Worm (Caenorhabditis elegans) whole organism, L4 larva: ENCODE results near the gene F52E1.3.

Experiments
- D1046.2 ChIP-seq: fragments of 200-800 bp; sonication (Bioruptor generic); IDR thresholded peaks from 2 replicates; pipeline ENCODE4 v1.3.6; 2022; ENCODE audit warnings: missing genetic modification characterization, missing compliant biosample characterization
- Y48G9A.11 ChIP-seq: fragments of 200-800 bp; sonication (Bioruptor generic); IDR thresholded peaks from 2 replicates; pipeline ENCODE4 v1.3.6; 2022; ENCODE audit warnings: missing genetic modification reagents, missing genetic modification characterization, missing compliant biosample characterization
- aly-2 ChIP-seq: sonication (generic microtip); optimal IDR thresholded peaks from 2 replicates; lab custom pipeline; 2018; ENCODE audit warnings: missing biosample characterization, missing genetic modification characterization
- ama-1 ChIP-seq: fragments of 150-350 bp; optimal IDR thresholded peaks from 2 replicates; lab custom pipeline; 2014; ENCODE audit warnings: inconsistent platforms, mixed read lengths
- egl-27 ChIP-seq: sonication (generic microtip); optimal IDR thresholded peaks from 3 replicates; lab custom pipeline; 2017; ENCODE audit warnings: missing biosample characterization, missing genetic modification reagents, missing genetic modification characterization
- fkh-10 ChIP-seq: fragments of 150-350 bp; optimal IDR thresholded peaks from 2 replicates; lab custom pipeline; 2014; ENCODE audit warnings: missing biosample characterization, missing genetic modification reagents, missing genetic modification characterization
- fos-1 ChIP-seq: fragments of 150-350 bp; optimal IDR thresholded peaks from 2 replicates; lab custom pipeline; 2014; ENCODE audit warnings: missing biosample characterization, missing genetic modification characterization
- lin-13 ChIP-seq: fragments of 150-350 bp; optimal IDR thresholded peaks from 2 replicates; lab custom pipeline; 2014; ENCODE audit warnings: missing biosample characterization, missing genetic modification reagents, missing genetic modification characterization
- nhr-10 ChIP-seq: fragments of 150-350 bp; optimal IDR thresholded peaks from 2 replicates; lab custom pipeline; 2014; ENCODE audit warnings: missing biosample characterization, missing genetic modification characterization
- nhr-48 ChIP-seq: sonication (generic microtip); optimal IDR thresholded peaks from 2 replicates; lab custom pipeline; 2016; ENCODE audit warnings: mild to moderate bottlenecking, missing genetic modification characterization, missing compliant biosample characterization
- pha-4 ChIP-seq, 2 experiments: fragments of 150-350 bp in 1 of 2; fragments of 200-800 bp in 1 of 2; sonication (Bioruptor generic) in 1 of 2; IDR thresholded peaks in 1 of 2; optimal IDR thresholded peaks in 1 of 2; 2 replicates each; pipeline versions ENCODE4 v1.3.6 to Lab custom; 2014 to 2022; ENCODE audit warnings: missing genetic modification characterization in 2 of 2, missing genetic modification reagents in 2 of 2, missing biosample characterization in 1 of 2, missing compliant biosample characterization in 1 of 2
- skn-1 ChIP-seq: fragments of 150-350 bp; optimal IDR thresholded peaks from 2 replicates; lab custom pipeline; 2014; ENCODE audit warnings: missing biosample characterization, missing genetic modification characterization
- zag-1 ChIP-seq: fragments of 150-350 bp; optimal IDR thresholded peaks from 2 replicates; lab custom pipeline; 2014; ENCODE audit warnings: missing biosample characterization, missing genetic modification characterization
- ztf-11 ChIP-seq: fragments of 150-350 bp; optimal IDR thresholded peaks from 2 replicates; lab custom pipeline; 2014; ENCODE audit warnings: missing biosample characterization, missing genetic modification characterization

- TF ChIP-seq pha-4 (GFP tag; IDR thresholded peaks at IDR 0.05; lab: Robert Waterston, UW), result no peak
- TF ChIP-seq pha-4 (tag; optimal IDR thresholded peaks at IDR 0.05; lab: Kevin White, UChicago), result no peak
- no peak for TF ChIP-seq egl-27 (tag; lab: Kevin White, UChicago)
- no peak for TF ChIP-seq fos-1
- no peak for TF ChIP-seq nhr-10 (tag; lab: Kevin White, UChicago)
- TF ChIP-seq ztf-11 (tag; lab: Kevin White, UChicago), result no peak
- no peak for TF ChIP-seq ama-1 (lab: Kevin White, UChicago)
- no peak for TF ChIP-seq D1046.2 (GFP tag; lab: Robert Waterston, UW)
- TF ChIP-seq lin-13 (GFP tag; lab: Kevin White, UChicago), result no peak
- no peak for TF ChIP-seq nhr-48 (tag; lab: Kevin White, UChicago)
- no peak for TF ChIP-seq fkh-10 (GFP tag; lab: Kevin White, UChicago)
- TF ChIP-seq skn-1, result no peak
- no peak for TF ChIP-seq Y48G9A.11
- no peak for TF ChIP-seq aly-2
- no peak for TF ChIP-seq zag-1 (tag; lab: Kevin White, UChicago)
Observed at ce11 chrV:8345436-8345835, 49.2 kb upstream of the F52E1.3 start, which contains the start of gene C08D8.1.
